Fruit fly (Drosophila melanogaster): ENCODE data around the gene Vps15.

The Vps15 gene

dm6 chr3R:9258252-9259225 lies 12.9 kb upstream of the Vps15 start, which contains the start of the genes Ibf2 and Ibf1 (continued):
- TF ChIP-seq Sry-β (GFP tag; optimal IDR thresholded peaks at IDR 0.05), result peak; percentile 70
- no peak for TF ChIP-seq p53 (GFP tag; optimal IDR thresholded peaks at IDR 0.05)
- TF ChIP-seq Blimp-1 (GFP tag; optimal IDR thresholded peaks at IDR 0.05), result no peak
- no peak for TF ChIP-seq CG2712 (tag; optimal IDR thresholded peaks at IDR 0.05)
- peak; percentile 35 for TF ChIP-seq zen (tag; optimal IDR thresholded peaks at IDR 0.05)
- TF ChIP-seq crc (GFP tag; optimal IDR thresholded peaks at IDR 0.05), result no peak
- TF ChIP-seq CG7963 (GFP tag; IDR thresholded peaks at IDR 0.05; ENCODE audit: partially characterized antibody), result peak; percentile 84
- TF ChIP-seq CG18476 (GFP tag; optimal IDR thresholded peaks at IDR 0.05), result peak; percentile 86
- no peak for TF ChIP-seq Ravus (GFP tag; IDR thresholded peaks at IDR 0.05)
- TF ChIP-seq CG10979 (tag; optimal IDR thresholded peaks at IDR 0.05), result no peak

- no peak for TF ChIP-seq ab (GFP tag; optimal IDR thresholded peaks at IDR 0.05)
- TF ChIP-seq MTF-1 (GFP tag; optimal IDR thresholded peaks at IDR 0.05; ENCODE audit: borderline replicate concordance), result no peak
- no peak for TF ChIP-seq CG13424 (tag; optimal IDR thresholded peaks at IDR 0.05)
- no peak for TF ChIP-seq CG30403 (GFP tag; optimal IDR thresholded peaks at IDR 0.05)
- no peak for TF ChIP-seq CG4707 (GFP tag; optimal IDR thresholded peaks at IDR 0.05)
- no peak for TF ChIP-seq gce (GFP tag; IDR thresholded peaks at IDR 0.05)
- TF ChIP-seq zf30C (GFP tag; optimal IDR thresholded peaks at IDR 0.05), result no peak
- TF ChIP-seq hth (optimal IDR thresholded peaks at IDR 0.05), result no peak
- no peak for TF ChIP-seq Ptx1 (GFP tag; IDR thresholded peaks at IDR 0.05)
- TF ChIP-seq crc (GFP tag; optimal IDR thresholded peaks at IDR 0.05), result no peak
- TF ChIP-seq Xrp1 (GFP tag; IDR thresholded peaks at IDR 0.05), result no peak
- no peak for TF ChIP-seq bsh (GFP tag; optimal IDR thresholded peaks at IDR 0.05)
- TF ChIP-seq gro (GFP tag; optimal IDR thresholded peaks at IDR 0.05), result no peak
- no peak for TF ChIP-seq ro (GFP tag; IDR thresholded peaks at IDR 0.05)
- no peak for TF ChIP-seq CG18262 (tag; optimal IDR thresholded peaks at IDR 0.05)
- no peak for TF ChIP-seq CG3281 (GFP tag; optimal IDR thresholded peaks at IDR 0.05)
- TF ChIP-seq dpn (GFP tag; optimal IDR thresholded peaks at IDR 0.05), result no peak
These were observed 11.9 kb upstream of the Vps15 start, which contains the start of gene CG16736 for dm6 chr3R:9257616-9258015. CG16736 (minus strand) TSS chr3R:9257716.

dm6 chr3R:9254798-9255197 lies 9.1 kb upstream of the Vps15 start, which contains the start of gene CG16734:
CG16734 (plus strand) TSS chr3R:9255052.
- TF ChIP-seq CG32767 (GFP tag; IDR thresholded peaks at IDR 0.05) (no peak), Dll (GFP tag; IDR thresholded peaks at IDR 0.05; ENCODE audit: partially characterized antibody) (peak; percentile 41; the same call in 1 of the 4 replicates), E2f2 (GFP tag; IDR thresholded peaks at IDR 0.05) (peak; percentile 50), Gsc (GFP tag; IDR thresholded peaks at IDR 0.05) (no peak), CG17328 (GFP tag; IDR thresholded peaks at IDR 0.05) (no peak), BEAF-32 (GFP tag; optimal IDR thresholded peaks at IDR 0.05) (peak; percentile 22), stwl (tag; optimal IDR thresholded peaks at IDR 0.05) (peak; percentile 35), Meics (GFP tag; optimal IDR thresholded peaks at IDR 0.05) (peak; percentile 95), CG2116 (GFP tag; optimal IDR thresholded peaks at IDR 0.05) (peak; percentile 16), Doc3 (GFP tag; IDR thresholded peaks at IDR 0.05; ENCODE audit: partially characterized antibody) (peak; percentile 41; the same call in 1 of the 3 replicates), HLH4C (GFP tag; IDR thresholded peaks at IDR 0.05; ENCODE audit: partially characterized antibody) (peak; percentile 36; the same call in 1 of the 3 replicates), row (GFP tag; IDR thresholded peaks at IDR 0.05) (peak; percentile 24; the same call in 1 of the 3 replicates), unc-4 (GFP tag; IDR thresholded peaks at IDR 0.05; ENCODE audit: partially characterized antibody) (peak; percentile 38; the same call in 1 of the 2 replicates), amos (GFP tag; IDR thresholded peaks at IDR 0.05; ENCODE audit: partially characterized antibody) (peak; percentile 21; the same call in 1 of the 2 replicates), CG13287 (GFP tag; IDR thresholded peaks at IDR 0.05; ENCODE audit: partially characterized antibody) (peak; percentile 64), CG16813 (GFP tag; IDR thresholded peaks at IDR 0.05; ENCODE audit: partially characterized antibody) (peak; percentile 22; the same call in 1 of the 3 replicates), MBD-R2 (GFP tag; IDR thresholded peaks at IDR 0.05) (peak; percentile 54; the same call in 1 of the 2 replicates), slbo (GFP tag; IDR thresholded peaks at IDR 0.05) (no peak), tna (GFP tag; IDR thresholded peaks at IDR 0.05; ENCODE audit: partially characterized antibody) (peak; percentile 36; the same call in 1 of the 2 replicates), Dref (GFP tag; IDR thresholded peaks at IDR 0.05) (peak; percentile 57)

Data from whole organism, embryonic.